Fruit fly (Drosophila melanogaster) whole organism, prepupa: Measurements from ENCODE around the gene Hayan.

ENCODE experiments used
- Blimp-1 ChIP-seq: fragments of 200-800 bp; sonication (Bioruptor generic); optimal IDR thresholded peaks from 3 replicates; lab custom pipeline; 2017; ENCODE audit warnings: missing biosample characterization, missing genetic modification characterization, mild to moderate bottlenecking, moderate library complexity, missing genetic modification reagents
- CG10669 ChIP-seq: fragments of 200-800 bp; sonication (Bioruptor generic); optimal IDR thresholded peaks from 3 replicates; lab custom pipeline; 2018; ENCODE audit warnings: missing biosample characterization, mild to moderate bottlenecking, missing genetic modification characterization, moderate library complexity
- CG11294 ChIP-seq: fragments of 200-800 bp; sonication (Bioruptor generic); IDR thresholded peaks from 2 replicates; pipeline ENCODE4 v1.3.6; 2022; ENCODE audit warnings: missing biosample characterization, missing genetic modification characterization
- CG11762 ChIP-seq: fragments of 200-800 bp; sonication (Bioruptor generic); optimal IDR thresholded peaks from 3 replicates; lab custom pipeline; 2016; ENCODE audit warnings: missing biosample characterization, missing genetic modification characterization; ENCODE audit not compliant: insufficient read depth
- CG11902 ChIP-seq: fragments of 200-800 bp; sonication (Bioruptor generic); optimal IDR thresholded peaks from 3 replicates; lab custom pipeline; 2016; ENCODE audit warnings: missing biosample characterization, missing genetic modification characterization
- CG15336 ChIP-seq: fragments of 200-800 bp; sonication (Bioruptor generic); IDR thresholded peaks from 2 replicates; pipeline ENCODE4 v1.3.6; 2022; ENCODE audit warnings: missing biosample characterization, missing genetic modification characterization
- CG1621 ChIP-seq: fragments of 200-800 bp; sonication (Bioruptor generic); optimal IDR thresholded peaks from 3 replicates; lab custom pipeline; 2018; ENCODE audit warnings: missing biosample characterization, mild to moderate bottlenecking, missing genetic modification characterization
- CG3032 ChIP-seq: fragments of 200-800 bp; optimal IDR thresholded peaks from 2 replicates; lab custom pipeline; 2019; ENCODE audit warnings: missing biosample characterization, mild to moderate bottlenecking, missing genetic modification characterization, moderate library complexity
- CG32006 ChIP-seq: fragments of 200-800 bp; sonication (Bioruptor generic); optimal IDR thresholded peaks from 3 replicates; lab custom pipeline; 2017; ENCODE audit warnings: missing biosample characterization, mild to moderate bottlenecking, missing genetic modification characterization
- CG34406 ChIP-seq: fragments of 200-800 bp; sonication (Bioruptor generic); optimal IDR thresholded peaks from 3 replicates; lab custom pipeline; 2016; ENCODE audit warnings: missing biosample characterization, missing genetic modification characterization
- CG3919 ChIP-seq: fragments of 200-800 bp; sonication (Bioruptor generic); optimal IDR thresholded peaks from 3 replicates; lab custom pipeline; 2016; ENCODE audit warnings: missing biosample characterization, missing genetic modification characterization
- CG4318 ChIP-seq: fragments of 200-800 bp; sonication (Bioruptor generic); optimal IDR thresholded peaks from 3 replicates; lab custom pipeline; 2017; ENCODE audit warnings: missing biosample characterization, mild to moderate bottlenecking, missing genetic modification characterization
- CG6163 ChIP-seq: fragments of 200-800 bp; sonication (Bioruptor generic); IDR thresholded peaks from 3 replicates; pipeline ENCODE4 v1.3.6; 2022; ENCODE audit warnings: missing biosample characterization, missing genetic modification characterization
- CG6808 ChIP-seq: fragments of 200-800 bp; sonication (Bioruptor generic); optimal IDR thresholded peaks from 3 replicates; lab custom pipeline; 2017; ENCODE audit warnings: missing biosample characterization, missing genetic modification characterization, mild to moderate bottlenecking, moderate library complexity, missing genetic modification reagents
- CG6854 ChIP-seq: fragments of 200-800 bp; sonication (Bioruptor generic); optimal IDR thresholded peaks from 2 replicates; lab custom pipeline; 2017; ENCODE audit warnings: missing biosample characterization, mild to moderate bottlenecking, missing genetic modification characterization
- CG8119 ChIP-seq: fragments of 200-800 bp; sonication (Bioruptor generic); IDR thresholded peaks from 3 replicates; pipeline ENCODE4 v1.3.6; 2022; ENCODE audit warnings: missing biosample characterization, missing genetic modification characterization
- CG9139 ChIP-seq: fragments of 200-800 bp; sonication (Bioruptor generic); optimal IDR thresholded peaks from 3 replicates; lab custom pipeline; 2017; ENCODE audit warnings: missing biosample characterization, mild to moderate bottlenecking, missing genetic modification characterization
- Eip75B ChIP-seq: fragments of 200-800 bp; sonication (Bioruptor generic); optimal IDR thresholded peaks from 3 replicates; lab custom pipeline; 2016; ENCODE audit warnings: missing biosample characterization, missing genetic modification characterization
- Eip78C ChIP-seq: fragments of 200-800 bp; sonication (Bioruptor generic); peaks from one replicate; lab custom pipeline; 2016; ENCODE audit warnings: missing biosample characterization, missing genetic modification characterization
- Eip93F ChIP-seq: fragments of 200-800 bp; sonication (Bioruptor generic); optimal IDR thresholded peaks from 2 replicates; lab custom pipeline; 2016; ENCODE audit warnings: missing biosample characterization, mild to moderate bottlenecking, missing genetic modification characterization
- Ets96B ChIP-seq: fragments of 200-800 bp; optimal IDR thresholded peaks from 2 replicates; lab custom pipeline; 2019; ENCODE audit warnings: missing biosample characterization, mild to moderate bottlenecking, missing genetic modification characterization, moderate library complexity
- Hr39 ChIP-seq: fragments of 200-800 bp; sonication (Bioruptor generic); optimal IDR thresholded peaks from 2 replicates; lab custom pipeline; 2016; ENCODE audit warnings: missing biosample characterization, missing genetic modification characterization
- Hr4 ChIP-seq: fragments of 200-800 bp; sonication (Bioruptor generic); optimal IDR thresholded peaks from 3 replicates; lab custom pipeline; 2016; ENCODE audit warnings: missing biosample characterization, missing genetic modification characterization
- Met ChIP-seq: fragments of 200-800 bp; sonication (Bioruptor generic); optimal IDR thresholded peaks from 3 replicates; lab custom pipeline; 2016; ENCODE audit warnings: missing biosample characterization, missing genetic modification characterization
- Smox ChIP-seq: fragments of 200-800 bp; sonication (Bioruptor generic); optimal IDR thresholded peaks from 3 replicates; lab custom pipeline; 2016; ENCODE audit warnings: missing biosample characterization, missing genetic modification characterization
- Sox102F ChIP-seq: fragments of 200-800 bp; sonication (Bioruptor generic); optimal IDR thresholded peaks from 2 replicates; lab custom pipeline; 2016; ENCODE audit warnings: missing biosample characterization, mild to moderate bottlenecking, missing genetic modification characterization
- Sox15 ChIP-seq: fragments of 200-800 bp; sonication (Bioruptor generic); optimal IDR thresholded peaks from 3 replicates; lab custom pipeline; 2016; ENCODE audit warnings: missing biosample characterization, missing genetic modification characterization
- achi ChIP-seq: fragments of 200-800 bp; sonication (Bioruptor generic); optimal IDR thresholded peaks from 3 replicates; lab custom pipeline; 2016; ENCODE audit warnings: missing biosample characterization, missing genetic modification characterization
- acj6 ChIP-seq: fragments of 200-800 bp; sonication (Bioruptor generic); optimal IDR thresholded peaks from 3 replicates; lab custom pipeline; 2016; ENCODE audit warnings: missing biosample characterization, missing genetic modification characterization
- dsx ChIP-seq: fragments of 200-800 bp; optimal IDR thresholded peaks from 3 replicates; lab custom pipeline; 2019; ENCODE audit warnings: missing biosample characterization, mild to moderate bottlenecking, missing genetic modification characterization, moderate library complexity; ENCODE audit not compliant: poor library complexity, severe bottlenecking
- eg ChIP-seq: fragments of 200-800 bp; sonication (Bioruptor generic); IDR thresholded peaks from 3 replicates; pipeline ENCODE4 v1.3.6; 2022; ENCODE audit warnings: missing biosample characterization, missing genetic modification characterization
- esn ChIP-seq: fragments of 200-800 bp; sonication (Bioruptor generic); optimal IDR thresholded peaks from 2 replicates; lab custom pipeline; 2016; ENCODE audit warnings: missing biosample characterization, mild to moderate bottlenecking, missing genetic modification characterization, moderate library complexity
- fd59A ChIP-seq: fragments of 200-800 bp; sonication (Bioruptor generic); optimal IDR thresholded peaks from 2 replicates; lab custom pipeline; 2017; ENCODE audit warnings: missing biosample characterization, mild to moderate bottlenecking, missing genetic modification characterization, missing genetic modification reagents
- fd85E ChIP-seq: fragments of 200-800 bp; sonication (Bioruptor generic); optimal IDR thresholded peaks from 3 replicates; lab custom pipeline; 2016; ENCODE audit warnings: missing biosample characterization, missing genetic modification characterization
- fkh ChIP-seq: fragments of 200-800 bp; sonication (Bioruptor generic); optimal IDR thresholded peaks from 3 replicates; lab custom pipeline; 2017; ENCODE audit warnings: missing biosample characterization, mild to moderate bottlenecking, missing genetic modification characterization, moderate library complexity
- lz ChIP-seq: fragments of 200-800 bp; sonication (Bioruptor generic); optimal IDR thresholded peaks from 3 replicates; lab custom pipeline; 2016; ENCODE audit warnings: missing biosample characterization, missing genetic modification characterization
- net ChIP-seq: fragments of 200-800 bp; sonication (Bioruptor generic); optimal IDR thresholded peaks from 3 replicates; lab custom pipeline; 2016; ENCODE audit warnings: missing biosample characterization, missing genetic modification characterization
- pdm3 ChIP-seq: fragments of 200-800 bp; sonication (Bioruptor generic); optimal IDR thresholded peaks from 3 replicates; lab custom pipeline; 2016; ENCODE audit warnings: missing biosample characterization, missing genetic modification characterization
- salr ChIP-seq, 2 experiments: fragments of 200-800 bp; sonication (Bioruptor generic); optimal IDR thresholded peaks; 3 replicates each; lab custom pipeline; 2016 to 2018; ENCODE audit warnings: missing biosample characterization in 2 of 2, missing genetic modification characterization in 2 of 2, mild to moderate bottlenecking in 1 of 2
- spab ChIP-seq: fragments of 200-800 bp; sonication (Bioruptor generic); optimal IDR thresholded peaks from 2 replicates; lab custom pipeline; 2017; ENCODE audit warnings: missing biosample characterization, mild to moderate bottlenecking, missing genetic modification characterization, missing genetic modification reagents
- svp ChIP-seq: fragments of 200-800 bp; sonication (Bioruptor generic); peaks from one replicate; lab custom pipeline; 2016; ENCODE audit warnings: missing biosample characterization, missing genetic modification characterization
- topi ChIP-seq: fragments of 200-800 bp; sonication (Bioruptor generic); optimal IDR thresholded peaks from 3 replicates; lab custom pipeline; 2016; ENCODE audit warnings: missing biosample characterization, missing genetic modification characterization
- vri ChIP-seq: fragments of 200-800 bp; sonication (Bioruptor generic); optimal IDR thresholded peaks from 3 replicates; lab custom pipeline; 2016; ENCODE audit warnings: missing biosample characterization, mild to moderate bottlenecking, missing genetic modification characterization

Hayan gene

dm6 chrX:18486356-18487059, 2.9 kb upstream of the Hayan start, which contains the start of gene psh:
Gene psh, minus strand, starts transcription at chrX:18486921.
- TF ChIP-seq Hr4 (GFP tag; lab: Kevin White, UChicago): peak; percentile 26
- TF ChIP-seq Eip75B: peak; percentile 21
- peak; percentile 12 for TF ChIP-seq net (GFP tag; lab: Kevin White, UChicago)
- peak; percentile 41 for TF ChIP-seq CG32006 (GFP tag; lab: Kevin White, UChicago)
- peak; percentile 2 for TF ChIP-seq CG34406 (GFP tag; lab: Kevin White, UChicago)
- TF ChIP-seq fd59A: no peak
- TF ChIP-seq CG9139: peak; percentile 20
- peak; percentile 17 for TF ChIP-seq esn (GFP tag; lab: Kevin White, UChicago)
- no peak for TF ChIP-seq Eip93F (GFP tag; lab: Kevin White, UChicago)
- TF ChIP-seq svp: peak; percentile 98
- TF ChIP-seq CG6808 (GFP tag; lab: Kevin White, UChicago): peak; percentile 13
- TF ChIP-seq salr (GFP tag; optimal IDR thresholded peaks at IDR 0.05; lab: Kevin White, UChicago): no peak
- no peak for TF ChIP-seq Met
- TF ChIP-seq CG4318: no peak
- TF ChIP-seq dsx (GFP tag; lab: Kevin White, UChicago): no peak
- TF ChIP-seq CG6854 (GFP tag; lab: Kevin White, UChicago): no peak
- TF ChIP-seq topi (GFP tag; lab: Kevin White, UChicago): no peak
- peak; percentile 67 for TF ChIP-seq CG1621 (tag; lab: Kevin White, UChicago)
- TF ChIP-seq CG3919 (GFP tag; lab: Kevin White, UChicago): no peak

- TF ChIP-seq CG11902 (GFP tag; lab: Kevin White, UChicago) (no peak), CG11294 (GFP tag; lab: Robert Waterston, UW) (no peak), fkh (GFP tag; lab: Kevin White, UChicago) (no peak), CG11762 (GFP tag; lab: Kevin White, UChicago) (no peak), CG3032 (tag; lab: Kevin White, UChicago) (no peak), Smox (GFP tag; lab: Kevin White, UChicago) (no peak), acj6 (GFP tag; lab: Kevin White, UChicago) (no peak), spab (GFP tag; lab: Kevin White, UChicago) (no peak), CG4318 (no peak), CG10669 (GFP tag; lab: Kevin White, UChicago) (no peak), vri (no peak), esn (GFP tag; lab: Kevin White, UChicago) (no peak), Sox15 (GFP tag; lab: Kevin White, UChicago) (no peak), Hr4 (GFP tag; lab: Kevin White, UChicago) (no peak), Eip93F (GFP tag; lab: Kevin White, UChicago) (no peak)
These were observed 1.0 kb downstream of the Hayan start for dm6 chrX:18482537-18482936.

dm6 chrX:18479307-18480134, 4.1 kb downstream of the Hayan start, which contains the start of gene CG32547:
Gene CG32547, minus strand, starts transcription at chrX:18479487.
- TF ChIP-seq esn (GFP tag; lab: Kevin White, UChicago) (peak; percentile 14), CG6163 (GFP tag; lab: Robert Waterston, UW) (peak; percentile 34; the same call in 1 of the 3 replicates), CG32006 (GFP tag; lab: Kevin White, UChicago) (peak; percentile 23), Smox (GFP tag; lab: Kevin White, UChicago) (no peak), Hr39 (GFP tag; lab: Kevin White, UChicago) (peak; percentile 3), eg (GFP tag; lab: Robert Waterston, UW) (peak; percentile 15; the same call in 2 of the 3 replicates), lz (no peak), Eip78C (peak; percentile 74), Ets96B (tag; lab: Kevin White, UChicago) (peak; percentile 2), CG8119 (GFP tag; lab: Robert Waterston, UW) (no peak; the same call in 2 of the 3 replicates), Hr4 (GFP tag; lab: Kevin White, UChicago) (peak; percentile 33), fd85E (GFP tag; lab: Kevin White, UChicago) (no peak), CG11902 (GFP tag; lab: Kevin White, UChicago) (no peak), pdm3 (GFP tag; lab: Kevin White, UChicago) (no peak), Sox102F (no peak), CG11762 (GFP tag; lab: Kevin White, UChicago) (no peak), CG34406 (GFP tag; lab: Kevin White, UChicago) (no peak), Met (peak; percentile 43), CG6808 (GFP tag; lab: Kevin White, UChicago) (peak; percentile 12), salr (GFP tag; optimal IDR thresholded peaks at IDR 0.05; lab: Kevin White, UChicago) (no peak), Blimp-1 (GFP tag; lab: Kevin White, UChicago) (no peak), achi (peak; percentile 91), CG15336 (GFP tag; lab: Robert Waterston, UW) (no peak), fkh (GFP tag; lab: Kevin White, UChicago) (peak; percentile 89), CG10669 (GFP tag; lab: Kevin White, UChicago) (peak; percentile 21)
